Worm (Caenorhabditis elegans): Measurements from ENCODE around the gene Y69A2AR.51.
A peak's percentile ranks its signal among the peaks of the same experiment; 100 is the strongest.

Gene Y69A2AR.51

ce11 chrIV:2610409-2610808 lies 38.2 kb downstream of the Y69A2AR.51 start, which contains the start of gene Y69A2AR.32:
Gene Y69A2AR.32 (plus strand): TSS chrIV:2610436.
- TF ChIP-seq odd-2 (tag; optimal IDR thresholded peaks at IDR 0.05) = no peak
- TF ChIP-seq unc-3 (GFP tag; conservative IDR thresholded peaks at IDR 0.05) = no peak
- TF ChIP-seq unc-3 (tag; optimal IDR thresholded peaks at IDR 0.05) = no peak
- TF ChIP-seq ceh-19 (GFP tag; optimal IDR thresholded peaks at IDR 0.05) = no peak
- no peak for TF ChIP-seq C38D4.7 (GFP tag; optimal IDR thresholded peaks at IDR 0.05)
- TF ChIP-seq madf-2 (tag; optimal IDR thresholded peaks at IDR 0.05) = no peak
- TF ChIP-seq pros-1 (tag; optimal IDR thresholded peaks at IDR 0.05) = no peak
- no peak for TF ChIP-seq tbx-7 (tag; optimal IDR thresholded peaks at IDR 0.05)
- TF ChIP-seq K02D7.2 (tag; optimal IDR thresholded peaks at IDR 0.05) = no peak
- no peak for TF ChIP-seq ahr-1 (tag; optimal IDR thresholded peaks at IDR 0.05)
- TF ChIP-seq mec-3 (tag; optimal IDR thresholded peaks at IDR 0.05; ENCODE audit: borderline replicate concordance) = no peak
- no peak for TF ChIP-seq T23F11.4 (GFP tag; optimal IDR thresholded peaks at IDR 0.05)
- TF ChIP-seq ets-4 (tag; optimal IDR thresholded peaks at IDR 0.05) = no peak
- no peak for TF ChIP-seq hlh-6 (tag; optimal IDR thresholded peaks at IDR 0.05)

- TF ChIP-seq ceh-48 (tag; optimal IDR thresholded peaks at IDR 0.05) (peak; percentile 19), zip-5 (tag; optimal IDR thresholded peaks at IDR 0.05) (no peak)
Observed at ce11 chrIV:2610974-2611373, 38.8 kb downstream of the Y69A2AR.51 start.

ce11 chrIV:2613011-2613503 lies 40.9 kb downstream of the Y69A2AR.51 start, which contains the start of gene Y69A2AR.28:
Gene Y69A2AR.28 (minus strand): TSS chrIV:2613061.
- TF ChIP-seq pros-1 (tag; optimal IDR thresholded peaks at IDR 0.05) = no peak
- TF ChIP-seq ztf-16 (tag; optimal IDR thresholded peaks at IDR 0.05) = no peak
- no peak for TF ChIP-seq che-1 (tag; optimal IDR thresholded peaks at IDR 0.05)
- TF ChIP-seq mec-3 (tag; optimal IDR thresholded peaks at IDR 0.05; ENCODE audit: borderline replicate concordance) = no peak
- no peak for TF ChIP-seq hlh-8 (tag; optimal IDR thresholded peaks at IDR 0.05)
- TF ChIP-seq pax-1 (tag; optimal IDR thresholded peaks at IDR 0.05) = no peak
- no peak for TF ChIP-seq tbx-7 (tag; optimal IDR thresholded peaks at IDR 0.05)
- no peak for TF ChIP-seq pqm-1 (tag; optimal IDR thresholded peaks at IDR 0.05)
- no peak for TF ChIP-seq unc-42 (tag; optimal IDR thresholded peaks at IDR 0.05)
- no peak for TF ChIP-seq K02D7.2 (tag; optimal IDR thresholded peaks at IDR 0.05)
- TF ChIP-seq hlh-30 (tag; optimal IDR thresholded peaks at IDR 0.05; ENCODE audit: insufficient read depth) = no peak
- TF ChIP-seq ceh-30 (tag; optimal IDR thresholded peaks at IDR 0.05) = no peak
- no peak for TF ChIP-seq npax-4 (tag; optimal IDR thresholded peaks at IDR 0.05)
- no peak for TF ChIP-seq fax-1 (tag; optimal IDR thresholded peaks at IDR 0.05)
- no peak for TF ChIP-seq ceh-6 (GFP tag; optimal IDR thresholded peaks at IDR 0.05)
- TF ChIP-seq ceh-48 (tag; optimal IDR thresholded peaks at IDR 0.05) = no peak
- no peak for TF ChIP-seq ceh-9 (tag; optimal IDR thresholded peaks at IDR 0.05)
- TF ChIP-seq elt-4 (tag; optimal IDR thresholded peaks at IDR 0.05) = no peak
- no peak for TF ChIP-seq C38D4.7 (GFP tag; optimal IDR thresholded peaks at IDR 0.05)
- no peak for TF ChIP-seq hlh-6 (tag; optimal IDR thresholded peaks at IDR 0.05)

ce11 chrIV:2613754-2614244 lies 41.6 kb downstream of the Y69A2AR.51 start, which contains the start of gene daao-1:
Gene daao-1 (plus strand): TSS chrIV:2614194.
- TF ChIP-seq hlh-15 (tag; optimal IDR thresholded peaks at IDR 0.05) (no peak), C38D4.7 (GFP tag; optimal IDR thresholded peaks at IDR 0.05) (no peak), ttx-3 (tag; optimal IDR thresholded peaks at IDR 0.05) (no peak), ceh-9 (tag; optimal IDR thresholded peaks at IDR 0.05) (no peak)

- no peak for TF ChIP-seq sdc-2 (tag; optimal IDR thresholded peaks at IDR 0.05)
- TF ChIP-seq gmeb-2 (tag; optimal IDR thresholded peaks at IDR 0.05) = no peak
- TF ChIP-seq elt-4 (tag; optimal IDR thresholded peaks at IDR 0.05) = no peak
- no peak for TF ChIP-seq lim-6 (tag; optimal IDR thresholded peaks at IDR 0.05)
- TF ChIP-seq hlh-6 (tag; optimal IDR thresholded peaks at IDR 0.05) = no peak
- no peak for TF ChIP-seq che-1 (tag; optimal IDR thresholded peaks at IDR 0.05)
- TF ChIP-seq ceh-34 (tag; optimal IDR thresholded peaks at IDR 0.05) = no peak
- no peak for TF ChIP-seq ahr-1 (tag; optimal IDR thresholded peaks at IDR 0.05)
- TF ChIP-seq hlh-15 (tag; optimal IDR thresholded peaks at IDR 0.05) = no peak
- no peak for TF ChIP-seq unc-86 (tag; optimal IDR thresholded peaks at IDR 0.05)
- TF ChIP-seq rnt-1 (tag; optimal IDR thresholded peaks at IDR 0.05) = no peak
- no peak for TF ChIP-seq ceh-31 (tag; optimal IDR thresholded peaks at IDR 0.05)
- TF ChIP-seq ztf-16 (tag; optimal IDR thresholded peaks at IDR 0.05) = no peak
- TF ChIP-seq C38D4.7 (GFP tag; optimal IDR thresholded peaks at IDR 0.05) = no peak
- no peak for TF ChIP-seq tbx-2 (tag; optimal IDR thresholded peaks at IDR 0.05)
Observed at ce11 chrIV:2616853-2617252, 44.6 kb downstream of the Y69A2AR.51 start.

Measured in whole organism, late embryonic.